Worm (Caenorhabditis elegans) whole organism, L2 larva: ENCODE measurements around the gene srg-13.

Experiments
- C34F6.9 ChIP-seq: fragments of 150-350 bp; optimal IDR thresholded peaks from 2 replicates; lab custom pipeline; 2014; ENCODE audit warnings: missing biosample characterization, missing genetic modification characterization
- F13H6.1 ChIP-seq: sonication (generic microtip); optimal IDR thresholded peaks from 2 replicates; lab custom pipeline; 2016; ENCODE audit warnings: missing genetic modification characterization, missing compliant biosample characterization
- Y55F3AM.14 ChIP-seq: fragments of 200-800 bp; sonication (Bioruptor generic); optimal IDR thresholded peaks from 2 replicates; lab custom pipeline; 2018; ENCODE audit warnings: mild to moderate bottlenecking, missing genetic modification characterization, missing compliant biosample characterization
- ZK546.5 ChIP-seq: sonication (generic microtip); optimal IDR thresholded peaks from 2 replicates; lab custom pipeline; 2017; ENCODE audit warnings: missing biosample characterization, missing genetic modification characterization
- ama-1 ChIP-seq: fragments of 150-350 bp; optimal IDR thresholded peaks from 2 replicates; lab custom pipeline; 2018; ENCODE audit warnings: inconsistent platforms
- blmp-1 ChIP-seq: sonication (generic microtip); optimal IDR thresholded peaks from 2 replicates; lab custom pipeline; 2017; ENCODE audit warnings: missing genetic modification characterization, mild to moderate bottlenecking, missing compliant biosample characterization, antibody characterized with exemption, moderate library complexity; ENCODE audit not compliant: insufficient read depth
- ceh-82 ChIP-seq: fragments of 150-350 bp; optimal IDR thresholded peaks from 2 replicates; lab custom pipeline; 2014; ENCODE audit warnings: missing biosample characterization, missing genetic modification characterization
- crh-2 ChIP-seq: sonication (generic microtip); optimal IDR thresholded peaks from 2 replicates; lab custom pipeline; 2017; ENCODE audit warnings: missing biosample characterization, missing genetic modification characterization
- egl-27 ChIP-seq: sonication (generic microtip); optimal IDR thresholded peaks from 3 replicates; lab custom pipeline; 2017; ENCODE audit warnings: missing biosample characterization, missing genetic modification reagents, missing genetic modification characterization
- elt-3 ChIP-seq: sonication (generic microtip); optimal IDR thresholded peaks from 2 replicates; lab custom pipeline; 2017; ENCODE audit warnings: missing biosample characterization, missing genetic modification characterization
- fos-1 ChIP-seq: fragments of 150-350 bp; optimal IDR thresholded peaks from 2 replicates; lab custom pipeline; 2014; ENCODE audit warnings: missing biosample characterization, missing genetic modification characterization
- gmeb-1 ChIP-seq: fragments of 150-350 bp; optimal IDR thresholded peaks from 2 replicates; lab custom pipeline; 2014; ENCODE audit warnings: missing biosample characterization, missing genetic modification characterization
- lin-11 ChIP-seq: fragments of 150-350 bp; sonication (generic microtip); optimal IDR thresholded peaks from 2 replicates; lab custom pipeline; 2014; ENCODE audit warnings: missing biosample characterization, missing genetic modification characterization, inconsistent platforms, mixed read lengths
- lin-39 ChIP-seq: fragments of 150-350 bp; optimal IDR thresholded peaks from 2 replicates; lab custom pipeline; 2014; ENCODE audit warnings: missing biosample characterization, missing genetic modification reagents, missing genetic modification characterization
- lsy-2 ChIP-seq, 2 experiments: fragments of 150-350 bp in 1 of 2; sonication (generic microtip) in 1 of 2; optimal IDR thresholded peaks; 2 replicates each; lab custom pipeline; 2014 to 2017; ENCODE audit warnings: missing biosample characterization in 2 of 2, missing genetic modification characterization in 2 of 2
- mab-5 ChIP-seq: fragments of 150-350 bp; optimal IDR thresholded peaks from 2 replicates; lab custom pipeline; 2014; ENCODE audit warnings: missing biosample characterization, missing genetic modification characterization
- nhr-11 ChIP-seq: fragments of 150-350 bp; optimal IDR thresholded peaks from 2 replicates; lab custom pipeline; 2014; ENCODE audit warnings: missing biosample characterization, missing genetic modification characterization
- nhr-12 ChIP-seq: fragments of 150-350 bp; optimal IDR thresholded peaks from 2 replicates; lab custom pipeline; 2014; ENCODE audit warnings: missing biosample characterization, missing genetic modification characterization
- nhr-129 ChIP-seq: fragments of 150-350 bp; optimal IDR thresholded peaks from 2 replicates; lab custom pipeline; 2014; ENCODE audit warnings: missing biosample characterization, missing genetic modification characterization
- nhr-21 ChIP-seq: fragments of 150-350 bp; optimal IDR thresholded peaks from 2 replicates; lab custom pipeline; 2014; ENCODE audit warnings: missing biosample characterization, missing genetic modification characterization
- nhr-23 ChIP-seq: fragments of 150-350 bp; optimal IDR thresholded peaks from 2 replicates; lab custom pipeline; 2014; ENCODE audit warnings: missing biosample characterization, missing genetic modification reagents, missing genetic modification characterization
- nhr-237 ChIP-seq: fragments of 150-350 bp; optimal IDR thresholded peaks from 2 replicates; lab custom pipeline; 2014; ENCODE audit warnings: missing biosample characterization, missing genetic modification characterization
- nhr-6 ChIP-seq: fragments of 150-350 bp; optimal IDR thresholded peaks from 2 replicates; lab custom pipeline; 2014; ENCODE audit warnings: missing biosample characterization, missing genetic modification characterization
- sem-4 ChIP-seq: fragments of 150-350 bp; optimal IDR thresholded peaks from 2 replicates; lab custom pipeline; 2014; ENCODE audit warnings: missing biosample characterization, missing genetic modification reagents, missing genetic modification characterization
- sma-3 ChIP-seq: sonication (generic microtip); optimal IDR thresholded peaks from 2 replicates; lab custom pipeline; 2016; ENCODE audit warnings: missing genetic modification reagents, missing genetic modification characterization, missing compliant biosample characterization
- sma-9 ChIP-seq, 2 experiments: fragments of 150-350 bp in 1 of 2; sonication (generic microtip) in 1 of 2; optimal IDR thresholded peaks; 2 replicates each; lab custom pipeline; 2014 to 2016; ENCODE audit warnings: missing genetic modification characterization in 2 of 2, mild to moderate bottlenecking in 1 of 2, missing biosample characterization in 1 of 2, missing compliant biosample characterization in 1 of 2, missing genetic modification reagents in 1 of 2, moderate library complexity in 1 of 2
- snpc-4 ChIP-seq: fragments of 150-350 bp; optimal IDR thresholded peaks from 2 replicates; lab custom pipeline; 2014; ENCODE audit warnings: missing biosample characterization, missing genetic modification characterization
- unc-55 ChIP-seq: fragments of 150-350 bp; sonication (generic microtip); optimal IDR thresholded peaks from 3 replicates; lab custom pipeline; 2014; ENCODE audit warnings: missing biosample characterization, missing genetic modification reagents, missing genetic modification characterization
- unc-62 ChIP-seq: fragments of 150-350 bp; optimal IDR thresholded peaks from 2 replicates; lab custom pipeline; 2014; ENCODE audit warnings: missing biosample characterization, missing genetic modification reagents, missing genetic modification characterization
- zag-1 ChIP-seq: fragments of 150-350 bp; optimal IDR thresholded peaks from 2 replicates; lab custom pipeline; 2014; ENCODE audit warnings: missing biosample characterization, missing genetic modification characterization
- ztf-1 ChIP-seq: fragments of 200-800 bp; sonication (Bioruptor generic); conservative IDR thresholded peaks from 2 replicates; pipeline ENCODE4 v1.3.6; 2022; ENCODE audit warnings: missing genetic modification characterization, missing compliant biosample characterization
- ztf-11 ChIP-seq: sonication (generic microtip); optimal IDR thresholded peaks from 2 replicates; lab custom pipeline; 2017; ENCODE audit warnings: missing biosample characterization, missing genetic modification characterization
- ztf-4 ChIP-seq: fragments of 150-350 bp; optimal IDR thresholded peaks from 2 replicates; lab custom pipeline; 2014; ENCODE audit warnings: missing biosample characterization, missing genetic modification characterization

The srg-13 gene

ce11 chrIII:4703932-4704454 lies 31.9 kb downstream of the srg-13 start, which contains the start of the genes clp-2 and mrpl-16:
Gene clp-2 (minus strand): TSS chrIII:4704025.
Gene mrpl-16 (plus strand): TSS chrIII:4704404.
- TF ChIP-seq unc-55 (GFP tag; lab: Kevin White, UChicago) (peak; percentile 59), C34F6.9 (tag; lab: Kevin White, UChicago) (peak; percentile 58), nhr-12 (tag; lab: Kevin White, UChicago) (no peak), crh-2 (peak; percentile 12), lsy-2 (tag; optimal IDR thresholded peaks at IDR 0.05; lab: Kevin White, UChicago) (peak in 1 of 2 experiments; percentile 59), nhr-11 (tag; lab: Kevin White, UChicago) (no peak)

- no peak for TF ChIP-seq mab-5 (tag; lab: Kevin White, UChicago)
- TF ChIP-seq gmeb-1 (tag; lab: Kevin White, UChicago), result no peak
- no peak for TF ChIP-seq Y55F3AM.14 (GFP tag; lab: Kevin White, UChicago)
Observed at ce11 chrIII:4705207-4705606, 33.2 kb downstream of the srg-13 start, which contains the start of gene pgap-2. Gene pgap-2 (plus strand): TSS chrIII:4705507.

- TF ChIP-seq elt-3 (tag; lab: Kevin White, UChicago), result no peak
Observed at ce11 chrIII:4706678-4707077, 34.6 kb downstream of the srg-13 start, which contains the start of gene T04A8.13. Gene T04A8.13 (plus strand): TSS chrIII:4706978.

ce11 chrIII:4708909-4709308 lies 36.9 kb downstream of the srg-13 start, which contains the start of gene T04A8.18:
Gene T04A8.18 (plus strand): TSS chrIII:4709209.
- TF ChIP-seq sma-3 (GFP tag; lab: Kevin White, UChicago), result no peak
- peak; percentile 4 for TF ChIP-seq unc-55 (GFP tag; lab: Kevin White, UChicago)

ce11 chrIII:4715088-4715487 lies 43.0 kb downstream of the srg-13 start, which contains the start of gene him-18:
Gene him-18 (minus strand): TSS chrIII:4715188.
- TF ChIP-seq nhr-12 (tag; lab: Kevin White, UChicago), result no peak
- no peak for TF ChIP-seq zag-1 (tag; lab: Kevin White, UChicago)
- TF ChIP-seq nhr-129 (tag; lab: Kevin White, UChicago), result no peak
- no peak for TF ChIP-seq nhr-237
- no peak for TF ChIP-seq F13H6.1 (tag; lab: Kevin White, UChicago)
- no peak for TF ChIP-seq egl-27 (tag; lab: Kevin White, UChicago)
- TF ChIP-seq lin-11, result no peak
- no peak for TF ChIP-seq nhr-23 (tag; lab: Kevin White, UChicago)
- TF ChIP-seq sem-4 (tag; lab: Kevin White, UChicago), result no peak
- no peak for TF ChIP-seq lin-39 (tag; lab: Kevin White, UChicago)
- no peak for TF ChIP-seq sma-9 (GFP tag; optimal IDR thresholded peaks at IDR 0.05; lab: Kevin White, UChicago)
- TF ChIP-seq sma-9 (tag; optimal IDR thresholded peaks at IDR 0.05; lab: Kevin White, UChicago), result no peak
- no peak for TF ChIP-seq ztf-1 (GFP tag; lab: Robert Waterston, UW)
- no peak for TF ChIP-seq ceh-82 (tag; lab: Kevin White, UChicago)
- TF ChIP-seq sma-3 (GFP tag; lab: Kevin White, UChicago), result no peak
- TF ChIP-seq unc-62, result no peak
- TF ChIP-seq ztf-4 (tag; lab: Kevin White, UChicago), result no peak

- peak; percentile 71 for TF ChIP-seq nhr-129 (tag; lab: Kevin White, UChicago)
- TF ChIP-seq fos-1 (tag; lab: Kevin White, UChicago), result peak; percentile 1
- peak; percentile 56 to 81 for TF ChIP-seq lsy-2 (tag; optimal IDR thresholded peaks at IDR 0.05; lab: Kevin White, UChicago)
- TF ChIP-seq unc-55 (GFP tag; lab: Kevin White, UChicago), result peak; percentile 83
- no peak for TF ChIP-seq snpc-4 (tag; lab: Kevin White, UChicago)
- no peak for TF ChIP-seq zag-1 (tag; lab: Kevin White, UChicago)
- peak; percentile 45 for TF ChIP-seq sma-3 (GFP tag; lab: Kevin White, UChicago)
- TF ChIP-seq egl-27 (tag; lab: Kevin White, UChicago), result peak; percentile 9
- TF ChIP-seq ztf-11 (tag; lab: Kevin White, UChicago), result no peak
- TF ChIP-seq mab-5 (tag; lab: Kevin White, UChicago), result peak; percentile 75
- TF ChIP-seq nhr-6 (tag; lab: Kevin White, UChicago), result no peak
- TF ChIP-seq lin-11, result peak; percentile 32
- TF ChIP-seq ZK546.5, result no peak
- peak; percentile 62 for TF ChIP-seq C34F6.9 (tag; lab: Kevin White, UChicago)
- peak; percentile 65 for TF ChIP-seq crh-2
- TF ChIP-seq sma-9 (GFP tag; optimal IDR thresholded peaks at IDR 0.05; lab: Kevin White, UChicago), result peak; percentile 69
- TF ChIP-seq sma-9 (tag; optimal IDR thresholded peaks at IDR 0.05; lab: Kevin White, UChicago), result no peak
- TF ChIP-seq nhr-21, result peak; percentile 6
- TF ChIP-seq blmp-1, result no peak
- TF ChIP-seq gmeb-1 (tag; lab: Kevin White, UChicago), result peak; percentile 95
- TF ChIP-seq ama-1 (lab: Kevin White, UChicago), result no peak
- TF ChIP-seq, all 48 proteins: peak for 13
Observed at ce11 chrIII:4720620-4721227, 48.7 kb downstream of the srg-13 start, which contains the start of gene emb-5. Gene emb-5 (minus strand): TSS chrIII:4720670.
